Worm (Caenorhabditis elegans): ENCODE results near the gene pgp-7.

DNA sequence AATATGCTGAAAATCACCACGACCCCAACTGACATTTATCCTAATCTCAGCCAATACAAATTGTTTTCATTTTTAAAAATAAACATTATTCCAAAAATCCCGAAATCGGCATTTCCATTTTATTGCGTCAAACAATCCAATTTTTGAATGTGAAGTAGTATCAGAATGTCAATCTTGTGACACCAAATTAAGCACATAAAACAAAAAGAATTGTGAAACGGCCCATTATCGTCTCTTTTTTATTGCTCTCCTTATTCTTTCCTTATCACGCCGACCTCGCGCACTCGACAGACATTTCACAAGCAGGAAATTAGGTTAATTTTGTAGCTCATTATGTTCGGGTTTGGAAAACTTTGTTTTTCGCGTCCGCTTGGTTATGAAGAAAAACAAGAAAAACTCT lies 10.5 kb upstream of the pgp-7 start, which contains the start of gene T21E8.4:
- TF ChIP-seq ceh-31 (tag; optimal IDR thresholded peaks at IDR 0.05) (no peak), pha-2 (tag; optimal IDR thresholded peaks at IDR 0.05) (no peak), nfya-1 (tag; optimal IDR thresholded peaks at IDR 0.05) (no peak), unc-55 (GFP tag; optimal IDR thresholded peaks at IDR 0.05) (no peak), sdc-2 (tag; optimal IDR thresholded peaks at IDR 0.05) (no peak), hlh-15 (tag; optimal IDR thresholded peaks at IDR 0.05) (no peak), nhr-11 (tag; optimal IDR thresholded peaks at IDR 0.05) (no peak), npax-4 (tag; optimal IDR thresholded peaks at IDR 0.05) (no peak)

Measured in whole organism, late embryonic.